Worm (Caenorhabditis elegans) whole organism, mixed stage, embryonic: ENCODE data around the gene abu-11.

Experiments
- M03D4.4 ChIP-seq: sonication (generic microtip); optimal IDR thresholded peaks from 2 replicates; lab custom pipeline; 2017; ENCODE audit warnings: mild to moderate bottlenecking, missing genetic modification characterization, missing compliant biosample characterization
- bed-3 ChIP-seq: fragments of 200-800 bp; sonication (Bioruptor generic); optimal IDR thresholded peaks from 3 replicates; lab custom pipeline; 2018; ENCODE audit warnings: mild to moderate bottlenecking, missing genetic modification characterization, moderate library complexity, missing compliant biosample characterization
- blmp-1 ChIP-seq: fragments of 150-350 bp; optimal IDR thresholded peaks from 2 replicates; lab custom pipeline; 2014; ENCODE audit warnings: missing biosample characterization, missing genetic modification characterization
- ceh-39 ChIP-seq: fragments of 150-350 bp; optimal IDR thresholded peaks from 2 replicates; lab custom pipeline; 2014; ENCODE audit warnings: missing biosample characterization, missing genetic modification characterization
- ceh-43 ChIP-seq: fragments of 200-800 bp; sonication (Bioruptor generic); optimal IDR thresholded peaks from 2 replicates; lab custom pipeline; 2018; ENCODE audit warnings: mild to moderate bottlenecking, missing genetic modification characterization, moderate library complexity, missing compliant biosample characterization
- ceh-83 ChIP-seq: fragments of 200-800 bp; sonication (Bioruptor generic); optimal IDR thresholded peaks from 2 replicates; lab custom pipeline; 2018; ENCODE audit warnings: mild to moderate bottlenecking, missing genetic modification characterization, missing compliant biosample characterization
- ces-1 ChIP-seq: fragments of 150-350 bp; optimal IDR thresholded peaks from 2 replicates; lab custom pipeline; 2014; ENCODE audit warnings: missing biosample characterization, missing genetic modification reagents, missing genetic modification characterization
- cnd-1 ChIP-seq: fragments of 200-800 bp; sonication (Bioruptor generic); optimal IDR thresholded peaks from 2 replicates; lab custom pipeline; 2018; ENCODE audit warnings: mild to moderate bottlenecking, missing genetic modification characterization, missing compliant biosample characterization
- drap-1 ChIP-seq: fragments of 200-800 bp; sonication (Bioruptor generic); optimal IDR thresholded peaks from 3 replicates; lab custom pipeline; 2018; ENCODE audit warnings: mild to moderate bottlenecking, missing genetic modification characterization, missing compliant biosample characterization
- elt-1 ChIP-seq: sonication (generic microtip); optimal IDR thresholded peaks from 2 replicates; lab custom pipeline; 2017; ENCODE audit warnings: missing genetic modification characterization, mild to moderate bottlenecking, missing compliant biosample characterization, antibody characterized with exemption, moderate library complexity, borderline replicate concordance; ENCODE audit not compliant: insufficient read depth
- elt-3 ChIP-seq: fragments of 150-350 bp; optimal IDR thresholded peaks from 2 replicates; lab custom pipeline; 2014; ENCODE audit warnings: missing biosample characterization, missing genetic modification characterization
- flh-1 ChIP-seq: fragments of 200-800 bp; sonication (Bioruptor generic); optimal IDR thresholded peaks from 2 replicates; lab custom pipeline; 2018; ENCODE audit warnings: mild to moderate bottlenecking, missing genetic modification characterization, moderate library complexity, missing compliant biosample characterization
- ham-2 ChIP-seq: fragments of 200-800 bp; sonication (Bioruptor generic); optimal IDR thresholded peaks from 2 replicates; lab custom pipeline; 2018; ENCODE audit warnings: mild to moderate bottlenecking, missing genetic modification characterization, missing compliant biosample characterization
- hlh-1 ChIP-seq: fragments of 150-350 bp; optimal IDR thresholded peaks from 2 replicates; lab custom pipeline; 2014; ENCODE audit warnings: missing biosample characterization, missing genetic modification reagents, missing genetic modification characterization
- lin-13 ChIP-seq: fragments of 150-350 bp; optimal IDR thresholded peaks from 2 replicates; lab custom pipeline; 2014; ENCODE audit warnings: missing biosample characterization, missing genetic modification characterization
- lin-32 ChIP-seq: fragments of 200-800 bp; sonication (Bioruptor generic); optimal IDR thresholded peaks from 2 replicates; lab custom pipeline; 2018; ENCODE audit warnings: mild to moderate bottlenecking, missing genetic modification characterization, missing compliant biosample characterization
- lsy-2 ChIP-seq: fragments of 150-350 bp; optimal IDR thresholded peaks from 2 replicates; lab custom pipeline; 2014; ENCODE audit warnings: missing biosample characterization, missing genetic modification characterization
- mab-5 ChIP-seq: fragments of 150-350 bp; optimal IDR thresholded peaks from 2 replicates; lab custom pipeline; 2014; ENCODE audit warnings: missing biosample characterization, missing genetic modification characterization
- mep-1 ChIP-seq: fragments of 150-350 bp; optimal IDR thresholded peaks from 2 replicates; lab custom pipeline; 2017; ENCODE audit warnings: missing biosample characterization, missing genetic modification reagents, missing genetic modification characterization, inconsistent platforms
- mls-2 ChIP-seq: sonication (generic microtip); optimal IDR thresholded peaks from 2 replicates; lab custom pipeline; 2016; ENCODE audit warnings: mild to moderate bottlenecking, missing genetic modification characterization, moderate library complexity, missing compliant biosample characterization
- nhr-12 ChIP-seq: fragments of 150-350 bp; optimal IDR thresholded peaks from 2 replicates; lab custom pipeline; 2014; ENCODE audit warnings: missing biosample characterization, missing genetic modification characterization
- nhr-2 ChIP-seq: fragments of 150-350 bp; optimal IDR thresholded peaks from 2 replicates; lab custom pipeline; 2014; ENCODE audit warnings: missing biosample characterization, missing genetic modification characterization
- nhr-237 ChIP-seq: fragments of 150-350 bp; optimal IDR thresholded peaks from 2 replicates; lab custom pipeline; 2014; ENCODE audit warnings: missing biosample characterization, missing genetic modification characterization
- nhr-28 ChIP-seq: fragments of 150-350 bp; optimal IDR thresholded peaks from 2 replicates; lab custom pipeline; 2014; ENCODE audit warnings: missing biosample characterization, missing genetic modification characterization
- nhr-76 ChIP-seq: sonication (generic microtip); optimal IDR thresholded peaks from 2 replicates; lab custom pipeline; 2017; ENCODE audit warnings: missing biosample characterization, missing genetic modification characterization
- pha-4 ChIP-seq: fragments of 150-350 bp; optimal IDR thresholded peaks from 2 replicates; lab custom pipeline; 2018; ENCODE audit warnings: missing biosample characterization, missing genetic modification reagents, missing genetic modification characterization
- sem-2 ChIP-seq: fragments of 200-800 bp; sonication (Bioruptor generic); optimal IDR thresholded peaks from 2 replicates; lab custom pipeline; 2018; ENCODE audit warnings: mild to moderate bottlenecking, missing genetic modification characterization, missing compliant biosample characterization
- snpc-4 ChIP-seq: fragments of 150-350 bp; optimal IDR thresholded peaks from 2 replicates; lab custom pipeline; 2014; ENCODE audit warnings: missing biosample characterization, missing genetic modification characterization
- sptf-1 ChIP-seq: sonication (generic microtip); optimal IDR thresholded peaks from 2 replicates; lab custom pipeline; 2017; ENCODE audit warnings: mild to moderate bottlenecking, missing genetic modification characterization, moderate library complexity, missing compliant biosample characterization
- tbx-8 ChIP-seq: fragments of 200-800 bp; sonication (Bioruptor generic); optimal IDR thresholded peaks from 2 replicates; lab custom pipeline; 2018; ENCODE audit warnings: mild to moderate bottlenecking, missing genetic modification characterization, moderate library complexity, missing compliant biosample characterization
- unc-120 ChIP-seq: sonication (generic microtip); optimal IDR thresholded peaks from 2 replicates; lab custom pipeline; 2017; ENCODE audit warnings: missing genetic modification characterization, missing compliant biosample characterization; ENCODE audit not compliant: poor library complexity, severe bottlenecking
- unc-39 ChIP-seq: fragments of 150-350 bp; optimal IDR thresholded peaks from 2 replicates; lab custom pipeline; 2014; ENCODE audit warnings: missing biosample characterization, missing genetic modification characterization
- unc-62 ChIP-seq: fragments of 150-350 bp; optimal IDR thresholded peaks from 2 replicates; lab custom pipeline; 2014; ENCODE audit warnings: missing biosample characterization, missing genetic modification reagents, missing genetic modification characterization
- zip-8 ChIP-seq: fragments of 150-350 bp; optimal IDR thresholded peaks from 2 replicates; lab custom pipeline; 2014; ENCODE audit warnings: missing biosample characterization, missing genetic modification characterization
- ztf-11 ChIP-seq: fragments of 150-350 bp; optimal IDR thresholded peaks from 2 replicates; lab custom pipeline; 2014; ENCODE audit warnings: missing biosample characterization, missing genetic modification characterization

abu-11 gene

ce11 chrII:219846-220503, 25.6 kb upstream of the abu-11 start:
- TF ChIP-seq ces-1 (GFP tag; lab: Kevin White, UChicago) (no peak), ham-2 (GFP tag; lab: Kevin White, UChicago) (peak; percentile 21)

ce11 chrII:217308-217707, 22.9 kb upstream of the abu-11 start:
- TF ChIP-seq mab-5: no peak
- TF ChIP-seq, all 35 proteins: peak for 0

ce11 chrII:216598-216997, 22.2 kb upstream of the abu-11 start, which contains the start of gene F48A11.4:
TSS of gene F48A11.4 (minus strand) at chrII:216621.
- TF ChIP-seq nhr-12 (tag; lab: Kevin White, UChicago) (no peak), lsy-2 (peak; percentile 84), elt-3 (tag; lab: Kevin White, UChicago) (no peak), lin-32 (GFP tag; lab: Kevin White, UChicago) (no peak), zip-8 (tag; lab: Kevin White, UChicago) (peak; percentile 52), mep-1 (tag; lab: Kevin White, UChicago) (peak; percentile 86), nhr-28 (no peak), unc-120 (tag; lab: Kevin White, UChicago) (peak; percentile 1), nhr-2 (tag; lab: Kevin White, UChicago) (peak; percentile 44), lin-13 (tag; lab: Kevin White, UChicago) (peak; percentile 91), unc-39 (tag; lab: Kevin White, UChicago) (no peak), hlh-1 (tag; lab: Kevin White, UChicago) (no peak), elt-1 (no peak), drap-1 (peak; percentile 46), ces-1 (GFP tag; lab: Kevin White, UChicago) (peak; percentile 68), cnd-1 (tag; lab: Kevin White, UChicago) (peak; percentile 31), sptf-1 (tag; lab: Kevin White, UChicago) (peak; percentile 79), tbx-8 (GFP tag; lab: Kevin White, UChicago) (peak; percentile 4), ceh-39 (tag; lab: Kevin White, UChicago) (peak; percentile 63), blmp-1 (tag; lab: Kevin White, UChicago) (no peak), ceh-83 (GFP tag; lab: Kevin White, UChicago) (peak; percentile 39), nhr-76 (no peak), mab-5 (no peak), snpc-4 (tag; lab: Kevin White, UChicago) (no peak), nhr-237 (tag; lab: Kevin White, UChicago) (peak; percentile 89), unc-62 (GFP tag; lab: Kevin White, UChicago) (peak; percentile 32), mls-2 (tag; lab: Kevin White, UChicago) (peak; percentile 29), bed-3 (GFP tag; lab: Kevin White, UChicago) (no peak), ceh-43 (GFP tag; lab: Kevin White, UChicago) (no peak), sem-2 (GFP tag; lab: Kevin White, UChicago) (no peak), ztf-11 (tag; lab: Kevin White, UChicago) (peak; percentile 21), M03D4.4 (tag; lab: Kevin White, UChicago) (peak; percentile 46), pha-4 (tag; lab: Kevin White, UChicago) (peak; percentile 92), ham-2 (GFP tag; lab: Kevin White, UChicago) (no peak), flh-1 (GFP tag; lab: Kevin White, UChicago) (no peak)

- TF ChIP-seq bed-3 (GFP tag; lab: Kevin White, UChicago) (no peak), cnd-1 (tag; lab: Kevin White, UChicago) (no peak), snpc-4 (tag; lab: Kevin White, UChicago) (no peak), sem-2 (GFP tag; lab: Kevin White, UChicago) (no peak), mab-5 (no peak), lsy-2 (no peak), ceh-83 (GFP tag; lab: Kevin White, UChicago) (no peak)
Observed at ce11 chrII:208097-208496, 13.7 kb upstream of the abu-11 start.
